Fruit fly (Drosophila melanogaster) whole organism, wandering third instar larva: ENCODE measurements around the gene stck.

Experiments used
- Myc ChIP-seq: fragments of >200 bp; optimal IDR thresholded peaks from 2 replicates; lab custom pipeline; 2017
- dmrt93B ChIP-seq: fragments of 200-800 bp; sonication (Bioruptor generic); optimal IDR thresholded peaks from 2 replicates; lab custom pipeline; 2018; ENCODE audit warnings: missing biosample characterization, mild to moderate bottlenecking, missing genetic modification characterization
- fru ChIP-seq: fragments of 200-800 bp; sonication (Bioruptor generic); optimal IDR thresholded peaks from 3 replicates; lab custom pipeline; 2016; ENCODE audit warnings: missing biosample characterization, mild to moderate bottlenecking, missing genetic modification characterization
- lola ChIP-seq: fragments of >200 bp; optimal IDR thresholded peaks from 2 replicates; lab custom pipeline; 2017; ENCODE audit warnings: missing biosample characterization, missing genetic modification characterization
- psq ChIP-seq: fragments of 200-800 bp; sonication (Bioruptor generic); optimal IDR thresholded peaks from 3 replicates; lab custom pipeline; 2017; ENCODE audit warnings: missing biosample characterization, mild to moderate bottlenecking, missing genetic modification characterization, moderate library complexity

DNA sequence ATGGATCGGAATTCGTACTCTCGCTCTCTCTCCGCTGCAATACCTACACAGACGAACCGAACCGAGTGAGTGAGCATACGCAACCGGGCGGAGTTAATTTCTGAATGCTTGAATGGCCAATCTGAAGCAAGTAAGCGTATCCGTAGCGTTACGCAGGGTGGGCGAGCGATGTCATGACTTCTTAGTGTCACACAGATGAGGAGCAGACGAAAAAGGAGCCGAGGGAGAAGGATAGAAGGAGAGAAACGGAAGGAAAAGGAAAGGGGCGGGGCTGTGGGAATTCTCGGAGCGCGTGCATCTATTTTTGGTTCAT lies 22.4 kb upstream of the stck start:
- TF ChIP-seq lola: no peak
- TF ChIP-seq dmrt93B: no peak
- no peak for TF ChIP-seq fru (GFP tag; lab: Kevin White, UChicago)
- TF ChIP-seq Myc (lab: Kevin White, UChicago): no peak
- TF ChIP-seq psq (GFP tag; lab: Kevin White, UChicago): peak; percentile 8
